Fruit fly (Drosophila melanogaster): ENCODE results near the gene msi.

The msi gene

DNA sequence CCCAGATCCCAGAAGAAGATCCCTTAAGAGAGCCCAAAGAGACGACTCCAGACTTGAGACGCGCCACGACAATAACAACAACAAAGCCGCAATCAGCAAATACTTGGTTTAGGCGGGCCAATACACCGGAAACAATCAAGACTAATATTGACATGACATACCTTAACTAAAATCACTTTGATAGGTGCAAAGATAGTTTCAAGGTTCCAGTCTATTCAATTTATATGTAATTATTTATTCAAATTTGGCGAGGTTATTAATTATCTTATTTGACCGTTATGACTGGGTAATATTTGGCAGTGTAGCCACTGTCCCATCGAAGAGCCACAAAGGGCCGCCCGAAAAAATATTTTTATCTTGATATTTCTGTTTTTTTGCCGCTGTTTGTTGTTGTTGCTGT, 124.5 kb downstream of the msi start (continued):
- peak; percentile 79 for TF ChIP-seq gem (tag; optimal IDR thresholded peaks at IDR 0.05)
- TF ChIP-seq YL-1 (GFP tag; optimal IDR thresholded peaks at IDR 0.05) = no peak
- peak; percentile 62 for TF ChIP-seq CG2678 (tag; optimal IDR thresholded peaks at IDR 0.05)
- no peak for TF ChIP-seq CG4730 (GFP tag; IDR thresholded peaks at IDR 0.05)
- no peak for TF ChIP-seq CG8281 (tag; optimal IDR thresholded peaks at IDR 0.05)
- TF ChIP-seq sug (tag; optimal IDR thresholded peaks at IDR 0.05) = no peak
- no peak for TF ChIP-seq yki (optimal IDR thresholded peaks at IDR 0.05)
- TF ChIP-seq ara (GFP tag; IDR thresholded peaks at IDR 0.05) = peak; percentile 82
- peak; percentile 2 for TF ChIP-seq pnt (GFP tag; optimal IDR thresholded peaks at IDR 0.05)
- peak; percentile 26 for TF ChIP-seq Camta (GFP tag; optimal IDR thresholded peaks at IDR 0.05)
- no peak for TF ChIP-seq Oaz (GFP tag; IDR thresholded peaks at IDR 0.05)
- peak; percentile 26; the same call in 2 of the 3 replicates for TF ChIP-seq CG14050 (GFP tag; IDR thresholded peaks at IDR 0.05)
- no peak for TF ChIP-seq CG6791 (GFP tag; IDR thresholded peaks at IDR 0.05; ENCODE audit: partially characterized antibody)
- TF ChIP-seq Aef1 (GFP tag; IDR thresholded peaks at IDR 0.05) = peak; percentile 61; the same call in 2 of the 3 replicates
- no peak for TF ChIP-seq btn (GFP tag; optimal IDR thresholded peaks at IDR 0.05)
- 0 out of 2 replicates have a peak, but pooled peaks have one; percentile 16 for TF ChIP-seq ap (GFP tag; IDR thresholded peaks at IDR 0.05)
- TF ChIP-seq CG8944 (GFP tag; optimal IDR thresholded peaks at IDR 0.05) = peak; percentile 32
- peak; percentile 75 for TF ChIP-seq CG9727 (GFP tag; optimal IDR thresholded peaks at IDR 0.05)
- TF ChIP-seq CG1603 (tag; optimal IDR thresholded peaks at IDR 0.05) = peak; percentile 76
- TF ChIP-seq Taf1 (GFP tag; IDR thresholded peaks at IDR 0.05) = 0 out of 2 replicates have a peak, but pooled peaks have one; percentile 15
- TF ChIP-seq CG2889 (GFP tag; IDR thresholded peaks at IDR 0.05) = peak; percentile 57; the same call in 1 of the 3 replicates
- TF ChIP-seq Ssrp (tag; optimal IDR thresholded peaks at IDR 0.05) = peak; percentile 30
- peak; percentile 60 for TF ChIP-seq Oli (tag; optimal IDR thresholded peaks at IDR 0.05)
- TF ChIP-seq vvl (GFP tag; IDR thresholded peaks at IDR 0.05) = peak; percentile 64
- TF ChIP-seq ase (GFP tag; IDR thresholded peaks at IDR 0.05) = peak; percentile 47; the same call in 1 of the 3 replicates
- TF ChIP-seq CG12391 (tag; optimal IDR thresholded peaks at IDR 0.05) = peak; percentile 64
- no peak for TF ChIP-seq HLHmδ (GFP tag; optimal IDR thresholded peaks at IDR 0.05)
- peak; percentile 62 for TF ChIP-seq nmo (GFP tag; optimal IDR thresholded peaks at IDR 0.05)
- peak; percentile 55 for TF ChIP-seq Blimp-1 (GFP tag; optimal IDR thresholded peaks at IDR 0.05)
- TF ChIP-seq CG7839 (tag; optimal IDR thresholded peaks at IDR 0.05) = peak; percentile 70
- peak; percentile 60; the same call in 1 of the 3 replicates for TF ChIP-seq dysf (GFP tag; IDR thresholded peaks at IDR 0.05)
- TF ChIP-seq Sry-δ (GFP tag; optimal IDR thresholded peaks at IDR 0.05) = no peak
- no peak for TF ChIP-seq Asciz (GFP tag; optimal IDR thresholded peaks at IDR 0.05)
- peak; percentile 11 for TF ChIP-seq slp2 (GFP tag; optimal IDR thresholded peaks at IDR 0.05)
- no peak for TF ChIP-seq da (GFP tag; optimal IDR thresholded peaks at IDR 0.05)
- no peak for TF ChIP-seq ham (GFP tag; IDR thresholded peaks at IDR 0.05)
- TF ChIP-seq slou (GFP tag; optimal IDR thresholded peaks at IDR 0.05) = peak; percentile 21
- TF ChIP-seq CG18764 (GFP tag; optimal IDR thresholded peaks at IDR 0.05) = peak; percentile 6
- no peak for TF ChIP-seq CG16863 (GFP tag; optimal IDR thresholded peaks at IDR 0.05)
- TF ChIP-seq CG18599 (GFP tag; optimal IDR thresholded peaks at IDR 0.05) = peak; percentile 46
- peak; percentile 18 for TF ChIP-seq stwl (tag; optimal IDR thresholded peaks at IDR 0.05)
- no peak for TF ChIP-seq trh (GFP tag; optimal IDR thresholded peaks at IDR 0.05)
- peak; percentile 19 for TF ChIP-seq CG33213 (GFP tag; optimal IDR thresholded peaks at IDR 0.05)
- peak; percentile 59 for TF ChIP-seq Xbp1 (GFP tag; optimal IDR thresholded peaks at IDR 0.05)
- TF ChIP-seq Abd-B (GFP tag; optimal IDR thresholded peaks at IDR 0.05) = peak; percentile 42
- TF ChIP-seq CG11560 (tag; IDR thresholded peaks at IDR 0.05) = peak; percentile 28; the same call in 1 of the 3 replicates
- TF ChIP-seq seq (GFP tag; IDR thresholded peaks at IDR 0.05) = no peak
- peak; percentile 55 for TF ChIP-seq CG10267 (tag; optimal IDR thresholded peaks at IDR 0.05)
- TF ChIP-seq org-1 (GFP tag; optimal IDR thresholded peaks at IDR 0.05) = peak; percentile 35
- peak; percentile 40 for TF ChIP-seq CG4854 (GFP tag; optimal IDR thresholded peaks at IDR 0.05)
- no peak for TF ChIP-seq Dfd (GFP tag; optimal IDR thresholded peaks at IDR 0.05)
